Fruit fly (Drosophila melanogaster): Measurements from ENCODE around the gene btl.

btl gene

DNA sequence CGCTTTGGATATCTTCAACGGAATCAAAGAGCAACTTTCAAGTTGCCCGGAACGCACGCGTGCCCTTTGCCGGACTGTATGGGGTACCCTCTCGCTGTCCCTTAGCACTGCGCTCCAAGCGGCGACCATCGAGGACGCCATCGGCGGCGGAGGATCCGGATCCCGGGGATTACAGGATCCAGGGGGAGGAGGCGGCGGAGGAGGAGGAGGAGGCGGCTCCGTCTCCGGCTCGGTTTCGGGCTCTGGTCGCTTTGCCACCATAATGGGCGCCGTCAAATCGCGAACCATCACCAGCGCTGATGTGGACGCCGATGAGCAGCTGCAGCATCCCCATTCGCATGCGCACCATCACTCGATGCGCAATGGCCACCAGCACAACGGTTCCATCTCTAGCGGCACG, 21.8 kb upstream of the btl start:
- TF ChIP-seq insv (optimal IDR thresholded peaks at IDR 0.05) (no peak), Sin3A (optimal IDR thresholded peaks at IDR 0.05) (no peak), psq (optimal IDR thresholded peaks at IDR 0.05) (no peak), ttk (optimal IDR thresholded peaks at IDR 0.05) (no peak), Myc (optimal IDR thresholded peaks at IDR 0.05) (no peak), h (optimal IDR thresholded peaks at IDR 0.05) (no peak)

DNA sequence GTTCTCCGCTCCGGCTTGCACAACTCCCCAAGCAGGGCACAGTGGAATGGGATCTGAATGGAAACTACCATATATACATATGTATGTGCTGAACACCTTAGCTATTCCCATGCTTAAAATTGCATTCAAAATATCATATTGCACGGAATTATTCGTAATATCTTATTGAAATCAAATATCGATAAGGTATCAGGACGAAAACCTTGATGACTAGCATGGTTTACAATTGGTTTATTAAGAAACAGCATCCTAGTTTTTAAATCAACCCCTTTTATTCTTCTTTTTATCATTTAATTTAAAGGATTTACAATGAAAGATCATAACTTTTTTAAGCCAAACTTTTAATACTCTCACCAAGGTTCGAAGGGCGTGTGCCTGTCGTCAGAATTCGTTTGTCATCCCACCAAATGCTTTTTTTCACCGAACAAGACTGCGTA, 20.3 kb upstream of the btl start:
- TF ChIP-seq h (optimal IDR thresholded peaks at IDR 0.05): no peak
- TF ChIP-seq Myc (optimal IDR thresholded peaks at IDR 0.05): no peak
- no peak for TF ChIP-seq Sin3A (optimal IDR thresholded peaks at IDR 0.05)
- TF ChIP-seq insv (optimal IDR thresholded peaks at IDR 0.05): no peak

DNA sequence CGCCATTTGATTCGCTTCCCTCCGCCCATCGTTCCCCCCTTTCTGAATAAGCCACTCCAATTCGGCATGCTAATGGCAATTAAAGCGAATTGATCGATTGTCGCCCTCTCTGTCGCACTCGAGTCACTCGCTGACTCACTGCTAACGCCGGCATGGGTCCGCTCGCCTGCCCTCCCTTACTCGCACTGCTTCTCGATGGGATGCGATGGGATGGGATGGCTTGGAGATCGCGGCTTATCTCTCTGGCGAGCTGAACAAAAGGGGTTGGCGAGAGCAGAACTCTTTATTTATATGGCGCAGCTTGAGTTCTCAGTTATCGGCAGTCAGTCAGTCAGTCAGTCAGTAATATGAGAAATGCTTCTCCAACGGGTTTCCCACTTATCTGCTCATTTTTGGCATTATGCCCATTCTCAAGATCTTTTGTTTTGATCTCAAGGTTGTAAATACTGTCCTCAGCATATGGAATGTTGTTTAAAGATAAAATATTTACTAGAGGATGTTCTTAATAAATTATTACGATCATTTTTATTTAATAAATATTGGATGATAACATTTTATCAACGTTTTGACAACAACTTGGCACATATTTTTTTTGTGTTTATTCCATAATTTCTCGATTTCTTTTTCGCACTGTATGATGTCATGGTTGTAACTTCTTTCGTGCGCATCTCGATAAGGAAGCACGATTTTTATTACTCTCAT, 19.6 kb upstream of the btl start:
- TF ChIP-seq psq (optimal IDR thresholded peaks at IDR 0.05) (no peak), Sin3A (optimal IDR thresholded peaks at IDR 0.05) (no peak), Myc (optimal IDR thresholded peaks at IDR 0.05) (no peak), insv (optimal IDR thresholded peaks at IDR 0.05) (no peak)

DNA sequence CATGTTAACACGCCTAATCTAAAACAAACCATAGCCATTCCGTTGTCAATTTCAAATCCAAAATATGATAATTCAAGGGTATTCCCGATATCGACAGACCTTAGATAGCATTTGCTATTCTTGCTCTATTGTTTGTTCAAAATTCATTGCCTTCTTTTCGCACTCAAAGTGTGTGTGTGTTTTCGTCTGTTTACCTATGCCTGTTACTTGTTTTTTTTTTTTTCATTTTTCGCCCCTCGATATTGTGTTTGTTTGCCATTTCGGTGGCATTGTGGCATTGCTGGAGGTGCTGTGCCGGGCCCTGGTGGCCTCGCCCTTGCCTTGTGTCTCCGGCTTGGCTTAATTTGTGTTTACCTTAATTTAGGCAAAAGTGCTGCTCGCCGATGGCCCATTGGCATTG, 18.8 kb upstream of the btl start:
- TF ChIP-seq h (optimal IDR thresholded peaks at IDR 0.05) (no peak), insv (optimal IDR thresholded peaks at IDR 0.05) (no peak), psq (optimal IDR thresholded peaks at IDR 0.05) (no peak), ttk (optimal IDR thresholded peaks at IDR 0.05) (no peak), Myc (optimal IDR thresholded peaks at IDR 0.05) (no peak), Sin3A (optimal IDR thresholded peaks at IDR 0.05) (no peak)

DNA sequence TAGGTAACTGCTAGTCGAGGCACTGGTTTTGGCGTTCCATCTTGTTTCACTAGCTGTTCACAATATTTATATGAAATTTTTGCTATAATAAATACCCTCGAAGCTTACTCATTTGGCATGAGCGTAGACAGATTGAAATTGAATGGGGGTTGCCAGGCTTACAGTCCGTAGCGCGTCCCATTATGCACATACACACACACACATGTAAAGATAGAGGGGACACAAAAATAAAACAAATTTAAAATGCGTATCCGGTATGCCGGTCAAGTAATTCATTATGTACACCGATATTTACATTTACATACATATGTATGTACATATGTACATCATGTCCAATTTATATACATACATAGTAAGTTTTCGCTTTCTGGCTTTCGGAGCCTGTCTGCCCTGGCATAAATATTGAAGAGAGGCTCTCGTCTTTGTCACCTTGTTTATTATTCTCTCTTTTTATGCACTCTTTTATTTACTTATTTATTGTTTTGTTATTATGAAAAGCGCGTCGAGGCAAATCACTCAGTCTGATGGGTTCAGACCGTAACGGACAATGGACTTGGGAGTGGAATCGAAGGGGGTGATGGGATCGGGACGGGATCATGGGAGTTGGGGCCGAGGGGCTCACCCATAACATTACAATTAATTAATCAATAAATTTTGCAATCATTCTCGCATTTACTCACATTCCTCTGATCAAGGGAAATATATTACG, 16.2 kb upstream of the btl start:
- TF ChIP-seq h (optimal IDR thresholded peaks at IDR 0.05) (no peak), insv (optimal IDR thresholded peaks at IDR 0.05) (no peak), ttk (optimal IDR thresholded peaks at IDR 0.05) (no peak), Myc (optimal IDR thresholded peaks at IDR 0.05) (no peak), psq (optimal IDR thresholded peaks at IDR 0.05) (no peak), Sin3A (optimal IDR thresholded peaks at IDR 0.05) (no peak)

DNA sequence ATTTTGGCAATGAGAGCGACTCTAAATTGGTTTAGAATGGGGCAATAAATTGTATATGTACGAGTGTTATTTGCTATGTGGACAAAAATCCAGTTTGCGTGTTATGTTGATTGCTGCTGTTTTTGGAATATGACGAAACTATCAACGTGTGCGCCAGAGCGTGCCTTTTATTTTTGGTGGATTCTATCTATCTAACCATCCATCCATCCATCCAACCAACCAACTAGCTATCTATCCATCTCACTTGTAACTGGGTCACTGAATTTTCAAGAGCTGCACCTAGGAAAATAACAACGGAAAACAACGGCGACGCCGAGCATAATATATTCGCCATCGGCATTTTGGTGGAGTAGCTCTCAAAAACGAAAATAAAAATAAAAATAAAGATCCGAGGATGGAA, 12.9 kb upstream of the btl start:
- TF ChIP-seq Sin3A (optimal IDR thresholded peaks at IDR 0.05): no peak
- TF ChIP-seq h (optimal IDR thresholded peaks at IDR 0.05): no peak
- TF ChIP-seq psq (optimal IDR thresholded peaks at IDR 0.05): no peak
- TF ChIP-seq insv (optimal IDR thresholded peaks at IDR 0.05): no peak
- TF ChIP-seq ttk (optimal IDR thresholded peaks at IDR 0.05): no peak
- no peak for TF ChIP-seq Myc (optimal IDR thresholded peaks at IDR 0.05)

DNA sequence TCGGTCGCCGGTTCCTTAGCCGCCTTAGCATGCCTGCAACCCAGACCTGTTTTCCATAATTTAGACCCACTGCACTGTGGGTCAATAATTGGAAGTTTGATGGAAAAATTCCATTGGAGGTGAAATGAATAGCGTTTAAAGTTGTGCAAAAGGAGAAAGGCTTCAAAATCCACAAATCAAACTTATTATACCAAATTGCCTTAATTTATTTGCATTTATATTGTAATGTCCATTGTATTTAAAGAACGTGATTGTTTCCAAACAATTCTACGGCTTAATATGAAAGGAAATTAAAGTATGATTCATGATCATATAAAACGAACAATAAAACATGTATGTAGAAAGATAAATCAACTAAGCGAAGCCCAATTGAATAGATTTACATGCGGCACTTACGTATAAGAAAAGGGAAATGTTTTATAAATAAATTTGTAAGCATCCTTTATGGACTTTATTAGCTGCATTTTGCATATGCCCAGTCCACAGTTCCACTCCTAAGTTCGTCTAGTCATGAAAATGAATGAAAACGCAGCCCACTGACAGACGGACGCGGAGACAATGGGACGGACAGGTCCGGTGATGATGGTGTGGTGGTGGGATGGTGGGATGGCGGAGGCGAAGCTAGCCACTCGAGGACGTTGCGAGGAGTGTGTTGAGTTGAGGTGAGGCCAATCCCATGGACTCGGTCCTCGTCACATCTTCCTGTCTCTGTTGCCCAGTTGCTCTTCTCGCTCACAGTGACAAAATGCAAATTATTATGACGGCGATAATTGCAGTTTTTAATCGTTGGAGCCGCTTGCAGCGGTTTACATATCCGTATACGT, 12.1 kb upstream of the btl start:
- no peak for TF ChIP-seq Sin3A (optimal IDR thresholded peaks at IDR 0.05)
- TF ChIP-seq Myc (optimal IDR thresholded peaks at IDR 0.05): no peak
- TF ChIP-seq h (optimal IDR thresholded peaks at IDR 0.05): no peak
- TF ChIP-seq ttk (optimal IDR thresholded peaks at IDR 0.05): no peak
- no peak for TF ChIP-seq psq (optimal IDR thresholded peaks at IDR 0.05)
- no peak for TF ChIP-seq insv (optimal IDR thresholded peaks at IDR 0.05)

DNA sequence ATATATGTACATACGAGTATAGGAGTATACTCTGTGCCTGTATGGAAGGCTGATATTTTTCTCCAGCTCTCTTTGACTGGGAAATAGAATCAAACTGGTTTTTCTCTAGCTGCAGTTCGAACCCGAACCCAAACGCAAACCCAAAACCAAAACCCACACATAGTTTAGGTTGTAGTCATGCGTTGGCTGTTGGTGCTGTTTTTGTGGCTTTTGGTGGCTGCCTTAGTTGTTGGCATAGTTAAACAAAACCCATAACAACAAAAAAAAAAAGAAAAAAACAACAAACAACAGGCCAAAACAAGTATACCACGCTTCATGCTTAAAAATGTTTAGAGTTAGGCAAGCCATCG, 11.5 kb upstream of the btl start:
- TF ChIP-seq insv (optimal IDR thresholded peaks at IDR 0.05) (no peak), psq (optimal IDR thresholded peaks at IDR 0.05) (no peak), Sin3A (optimal IDR thresholded peaks at IDR 0.05) (no peak), Myc (optimal IDR thresholded peaks at IDR 0.05) (no peak), h (optimal IDR thresholded peaks at IDR 0.05) (no peak), ttk (optimal IDR thresholded peaks at IDR 0.05) (no peak)

DNA sequence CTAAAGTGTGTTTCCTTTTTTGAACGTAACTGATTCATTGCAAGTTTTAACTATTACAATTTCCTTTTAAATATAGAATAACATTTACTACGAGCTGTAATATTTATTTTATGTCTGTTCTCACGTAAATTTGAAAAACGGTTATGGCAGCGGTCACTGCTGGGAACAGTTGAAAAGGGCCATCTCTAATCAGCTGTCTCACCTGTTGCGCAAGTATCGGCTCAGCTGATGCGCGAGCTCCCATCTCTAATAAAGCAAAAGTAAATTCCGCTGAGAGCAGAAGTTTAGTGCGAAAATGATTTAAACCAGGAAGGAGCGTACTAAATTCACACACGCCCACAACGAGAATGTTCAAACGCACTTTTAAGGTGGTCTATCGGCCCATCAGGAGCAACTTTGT, 4.0 kb upstream of the btl start, which contains the start of gene Pex1:
TSS of gene Pex1 (plus strand) at position 272 of the 400 bp plus-strand sequence.
- TF ChIP-seq psq (optimal IDR thresholded peaks at IDR 0.05): no peak

DNA sequence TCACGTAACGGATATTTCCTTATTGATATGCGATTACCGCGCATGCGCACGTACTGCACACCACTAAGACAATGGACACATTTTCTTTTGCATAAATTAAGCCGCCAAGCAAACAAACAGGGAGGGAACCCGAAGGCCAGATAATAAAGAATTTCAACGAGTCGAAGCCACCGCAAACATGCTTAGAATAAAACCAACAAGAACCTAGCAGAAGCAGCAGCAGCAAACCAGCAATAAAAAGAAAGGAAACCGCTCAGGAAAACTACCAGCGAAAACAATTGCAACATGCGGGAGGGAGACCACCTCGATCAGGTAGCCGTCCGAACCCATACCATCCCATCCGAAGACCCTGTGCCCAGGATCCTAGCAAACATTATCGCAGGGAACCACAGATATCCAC, 987 bp downstream of the btl start:
- TF ChIP-seq ttk (optimal IDR thresholded peaks at IDR 0.05) (no peak), h (optimal IDR thresholded peaks at IDR 0.05) (no peak), insv (optimal IDR thresholded peaks at IDR 0.05) (no peak), psq (optimal IDR thresholded peaks at IDR 0.05) (no peak)

DNA sequence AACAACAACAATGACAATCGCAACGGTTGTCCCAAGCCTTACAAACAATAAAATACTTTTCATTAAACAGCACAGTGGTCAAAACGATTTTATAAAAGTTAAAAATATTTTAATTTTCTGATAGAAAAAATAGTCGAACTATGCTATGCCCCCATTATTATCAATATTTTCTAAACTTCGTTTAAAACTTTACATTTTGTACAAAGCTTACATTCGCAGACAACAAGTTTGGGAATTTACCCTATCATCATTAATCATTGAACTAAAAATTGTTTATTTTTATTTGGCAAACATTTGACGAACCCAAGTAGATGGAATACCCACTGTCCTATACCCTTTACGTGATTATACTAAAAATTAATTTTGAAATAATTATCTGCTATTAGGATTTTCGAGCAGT, 2.7 kb downstream of the btl start:
- no peak for TF ChIP-seq Sin3A (optimal IDR thresholded peaks at IDR 0.05)
- no peak for TF ChIP-seq Myc (optimal IDR thresholded peaks at IDR 0.05)
- no peak for TF ChIP-seq psq (optimal IDR thresholded peaks at IDR 0.05)
- TF ChIP-seq insv (optimal IDR thresholded peaks at IDR 0.05): no peak
- no peak for TF ChIP-seq h (optimal IDR thresholded peaks at IDR 0.05)
- TF ChIP-seq ttk (optimal IDR thresholded peaks at IDR 0.05): no peak

DNA sequence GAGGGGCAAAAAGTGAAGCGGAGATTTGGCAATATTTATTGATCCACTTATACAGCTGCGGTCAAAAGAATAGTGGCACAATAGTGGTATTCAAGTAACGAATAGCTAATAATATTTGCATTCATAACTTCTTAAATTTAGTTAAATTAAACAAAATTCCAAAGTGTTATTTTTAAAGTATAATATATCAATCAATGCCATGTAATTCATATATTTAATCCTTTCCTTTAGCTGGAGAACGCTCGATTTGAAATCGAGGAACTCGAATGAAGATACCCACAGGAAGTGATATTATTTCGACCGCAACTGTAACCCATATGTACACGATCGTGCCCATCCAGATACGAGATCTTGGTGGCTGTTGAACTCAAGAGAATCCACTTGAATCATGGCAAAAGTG, 3.7 kb downstream of the btl start:
- TF ChIP-seq Sin3A (optimal IDR thresholded peaks at IDR 0.05) (no peak), h (optimal IDR thresholded peaks at IDR 0.05) (no peak), psq (optimal IDR thresholded peaks at IDR 0.05) (no peak), ttk (optimal IDR thresholded peaks at IDR 0.05) (no peak), insv (optimal IDR thresholded peaks at IDR 0.05) (no peak), Myc (optimal IDR thresholded peaks at IDR 0.05) (no peak)
